Fruit fly (Drosophila melanogaster) whole organism, embryonic: ENCODE results near the gene CG43255.

Source experiments
- BEAF-32 ChIP-seq: fragments of 200-800 bp; sonication (Bioruptor generic); optimal IDR thresholded peaks from 3 replicates; lab custom pipeline; 2017; ENCODE audit warnings: missing biosample characterization, missing genetic modification characterization, mild to moderate bottlenecking, moderate library complexity, missing genetic modification reagents
- CG15269 ChIP-seq: fragments of 200-800 bp; sonication (Bioruptor generic); optimal IDR thresholded peaks from 2 replicates; lab custom pipeline; 2018; ENCODE audit warnings: missing biosample characterization, mild to moderate bottlenecking, missing genetic modification characterization, moderate library complexity
- CG15514 ChIP-seq: fragments of 200-800 bp; sonication (Bioruptor generic); optimal IDR thresholded peaks from 3 replicates; lab custom pipeline; 2017; ENCODE audit warnings: missing biosample characterization, missing genetic modification characterization, mild to moderate bottlenecking, moderate library complexity, missing genetic modification reagents
- CG16863 ChIP-seq: fragments of 200-800 bp; sonication (Bioruptor generic); optimal IDR thresholded peaks from 3 replicates; lab custom pipeline; 2016; ENCODE audit warnings: missing biosample characterization, missing genetic modification characterization
- CG17829 ChIP-seq: fragments of 200-800 bp; optimal IDR thresholded peaks from 2 replicates; lab custom pipeline; 2019; ENCODE audit warnings: missing biosample characterization, mild to moderate bottlenecking, missing genetic modification characterization, moderate library complexity
- CG1792 ChIP-seq: fragments of 200-800 bp; sonication (Bioruptor generic); optimal IDR thresholded peaks from 2 replicates; lab custom pipeline; 2016; ENCODE audit warnings: missing biosample characterization, missing genetic modification characterization
- CG2202 ChIP-seq: fragments of 200-800 bp; sonication (Bioruptor generic); optimal IDR thresholded peaks from 2 replicates; lab custom pipeline; 2018; ENCODE audit warnings: missing biosample characterization, mild to moderate bottlenecking, missing genetic modification characterization
- CG31388 ChIP-seq: fragments of 200-800 bp; sonication (Bioruptor generic); optimal IDR thresholded peaks from 2 replicates; lab custom pipeline; 2016; ENCODE audit warnings: missing biosample characterization, missing genetic modification characterization
- CG4617 ChIP-seq: fragments of 200-800 bp; sonication (Bioruptor generic); optimal IDR thresholded peaks from 3 replicates; lab custom pipeline; 2016; ENCODE audit warnings: missing biosample characterization, missing genetic modification characterization, borderline replicate concordance
- CG4707 ChIP-seq: fragments of 200-800 bp; sonication (Bioruptor generic); optimal IDR thresholded peaks from 2 replicates; lab custom pipeline; 2018; ENCODE audit warnings: missing biosample characterization, mild to moderate bottlenecking, missing genetic modification characterization, moderate library complexity
- CG5245 ChIP-seq: fragments of 200-800 bp; sonication (Bioruptor generic); optimal IDR thresholded peaks from 3 replicates; lab custom pipeline; 2016; ENCODE audit warnings: missing biosample characterization, missing genetic modification characterization
- CG7963 ChIP-seq: fragments of 200-800 bp; sonication (Bioruptor generic); IDR thresholded peaks from 3 replicates; pipeline ENCODE4 v1.3.6; 2022; ENCODE audit warnings: missing biosample characterization, missing genetic modification characterization; ENCODE audit not compliant: partially characterized antibody
- CG8089 ChIP-seq: fragments of 200-800 bp; sonication (Bioruptor generic); optimal IDR thresholded peaks from 3 replicates; lab custom pipeline; 2016; ENCODE audit warnings: missing biosample characterization, missing genetic modification characterization
- CG9727 ChIP-seq: fragments of 200-800 bp; sonication (Bioruptor generic); optimal IDR thresholded peaks from 3 replicates; lab custom pipeline; 2017; ENCODE audit warnings: missing biosample characterization, mild to moderate bottlenecking, missing genetic modification characterization
- CG9932 ChIP-seq: fragments of 200-800 bp; sonication (Bioruptor generic); IDR thresholded peaks from 2 replicates; pipeline ENCODE4 v1.3.6; 2022; ENCODE audit warnings: missing biosample characterization, missing genetic modification characterization
- D19A ChIP-seq: fragments of 200-800 bp; optimal IDR thresholded peaks from 3 replicates; lab custom pipeline; 2019; ENCODE audit warnings: missing biosample characterization, mild to moderate bottlenecking, missing genetic modification characterization, moderate library complexity
- E2f2 ChIP-seq: fragments of 200-800 bp; sonication (Bioruptor generic); IDR thresholded peaks from 2 replicates; pipeline ENCODE4 v1.3.6; 2022; ENCODE audit warnings: missing biosample characterization, missing genetic modification characterization
- Ets65A ChIP-seq: fragments of 200-800 bp; sonication (Bioruptor generic); peaks from one replicate; lab custom pipeline; 2016; ENCODE audit warnings: missing biosample characterization, missing genetic modification characterization
- Hand ChIP-seq: fragments of 200-800 bp; sonication (Bioruptor generic); optimal IDR thresholded peaks from 2 replicates; lab custom pipeline; 2017; ENCODE audit warnings: mild to moderate bottlenecking, missing biosample characterization, missing genetic modification reagents, missing genetic modification characterization
- Hey ChIP-seq: fragments of 200-800 bp; sonication (Bioruptor generic); optimal IDR thresholded peaks from 3 replicates; lab custom pipeline; 2018; ENCODE audit warnings: missing biosample characterization, mild to moderate bottlenecking, missing genetic modification characterization
- HmgD ChIP-seq: fragments of 200-800 bp; sonication (Bioruptor generic); optimal IDR thresholded peaks from 3 replicates; lab custom pipeline; 2016; ENCODE audit warnings: missing biosample characterization, missing genetic modification characterization
- Hr51 ChIP-seq, 2 experiments: fragments of 200-800 bp; sonication (Bioruptor generic); optimal IDR thresholded peaks; 2 replicates in 1 of 2; 3 replicates in 1 of 2; lab custom pipeline; 2016 to 2018; ENCODE audit warnings: missing biosample characterization in 2 of 2, missing genetic modification characterization in 2 of 2, mild to moderate bottlenecking in 1 of 2, moderate library complexity in 1 of 2
- Hr78 ChIP-seq, 2 experiments: fragments of 200-800 bp in 1 of 2; fragments of >200 bp in 1 of 2; sonication (Bioruptor generic) in 1 of 2; optimal IDR thresholded peaks; 2 replicates each; lab custom pipeline; 2017 to 2019; ENCODE audit warnings: missing biosample characterization in 2 of 2, missing genetic modification characterization in 2 of 2, mild to moderate bottlenecking in 1 of 2, moderate library complexity in 1 of 2
- Med ChIP-seq: fragments of 200-800 bp; sonication (Bioruptor generic); peaks from one replicate; lab custom pipeline; 2016; ENCODE audit warnings: missing biosample characterization, missing genetic modification characterization, mild to moderate bottlenecking, inconsistent platforms, moderate library complexity
- NK7.1 ChIP-seq: fragments of 200-800 bp; sonication (Bioruptor generic); optimal IDR thresholded peaks from 3 replicates; lab custom pipeline; 2016; ENCODE audit warnings: missing biosample characterization, missing genetic modification characterization
- Rx ChIP-seq: fragments of 200-800 bp; sonication (Bioruptor generic); IDR thresholded peaks from 2 replicates; pipeline ENCODE4 v1.3.6; 2022; ENCODE audit warnings: missing biosample characterization, missing genetic modification characterization
- Sox100B ChIP-seq: fragments of 200-800 bp; sonication (Bioruptor generic); optimal IDR thresholded peaks from 3 replicates; lab custom pipeline; 2018; ENCODE audit warnings: missing biosample characterization, mild to moderate bottlenecking, missing genetic modification characterization
- Sry-β ChIP-seq: fragments of 200-800 bp; sonication (Bioruptor generic); optimal IDR thresholded peaks from 2 replicates; lab custom pipeline; 2018; ENCODE audit warnings: missing biosample characterization, mild to moderate bottlenecking, missing genetic modification characterization, moderate library complexity
- bcd ChIP-seq: fragments of 200-800 bp; sonication (Bioruptor generic); optimal IDR thresholded peaks from 2 replicates; lab custom pipeline; 2017; ENCODE audit warnings: missing biosample characterization, mild to moderate bottlenecking, missing genetic modification characterization
- bigmax ChIP-seq: fragments of 200-800 bp; sonication (Bioruptor generic); optimal IDR thresholded peaks from 2 replicates; lab custom pipeline; 2018; ENCODE audit warnings: missing biosample characterization, mild to moderate bottlenecking, missing genetic modification characterization
- chinmo ChIP-seq: fragments of 200-800 bp; sonication (Bioruptor generic); IDR thresholded peaks from 4 replicates; pipeline ENCODE4 v1.3.6; 2022; ENCODE audit warnings: missing biosample characterization, missing genetic modification characterization; ENCODE audit not compliant: partially characterized antibody
- ci ChIP-seq: fragments of 200-800 bp; sonication (Bioruptor generic); IDR thresholded peaks from 3 replicates; pipeline ENCODE4 v1.3.6; 2022; ENCODE audit warnings: missing biosample characterization, missing genetic modification characterization
- dmrt99B ChIP-seq: fragments of 200-800 bp; sonication (Bioruptor generic); optimal IDR thresholded peaks from 2 replicates; lab custom pipeline; 2018; ENCODE audit warnings: missing biosample characterization, mild to moderate bottlenecking, missing genetic modification characterization, moderate library complexity
- fd64A ChIP-seq: fragments of 200-800 bp; sonication (Bioruptor generic); optimal IDR thresholded peaks from 3 replicates; lab custom pipeline; 2018; ENCODE audit warnings: missing biosample characterization, mild to moderate bottlenecking, missing genetic modification characterization
- fu2 ChIP-seq: fragments of 200-800 bp; sonication (Bioruptor generic); optimal IDR thresholded peaks from 2 replicates; lab custom pipeline; 2016; ENCODE audit warnings: missing biosample characterization, missing genetic modification characterization
- gce ChIP-seq: fragments of 200-800 bp; sonication (Bioruptor generic); IDR thresholded peaks from 3 replicates; pipeline ENCODE4 v1.3.6; 2022; ENCODE audit warnings: missing biosample characterization, missing genetic modification characterization
- ham ChIP-seq: fragments of 200-800 bp; sonication (Bioruptor generic); IDR thresholded peaks from 2 replicates; pipeline ENCODE4 v1.3.6; 2022; ENCODE audit warnings: missing biosample characterization, missing genetic modification characterization
- hbn ChIP-seq: fragments of 200-800 bp; sonication (Bioruptor generic); IDR thresholded peaks from 2 replicates; pipeline ENCODE4 v1.3.6; 2022; ENCODE audit warnings: missing biosample characterization, missing genetic modification characterization; ENCODE audit not compliant: partially characterized antibody
- her ChIP-seq: fragments of 200-800 bp; sonication (Bioruptor generic); optimal IDR thresholded peaks from 2 replicates; lab custom pipeline; 2016; ENCODE audit warnings: missing biosample characterization, missing genetic modification characterization
- hkb ChIP-seq, 2 experiments: fragments of 200-800 bp in 1 of 2; fragments of >200 bp in 1 of 2; sonication (Bioruptor generic) in 1 of 2; IDR thresholded peaks in 1 of 2; optimal IDR thresholded peaks in 1 of 2; 2 replicates each; pipeline versions ENCODE4 v1.3.6 to Lab custom; 2017 to 2022; ENCODE audit warnings: missing biosample characterization in 1 of 2, missing genetic modification characterization in 1 of 2
- ind ChIP-seq: fragments of 200-800 bp; sonication (Bioruptor generic); optimal IDR thresholded peaks from 3 replicates; lab custom pipeline; 2016; ENCODE audit warnings: missing biosample characterization, missing genetic modification characterization
- mld ChIP-seq: fragments of 200-800 bp; sonication (Bioruptor generic); IDR thresholded peaks from 3 replicates; pipeline ENCODE4 v1.3.6; 2022; ENCODE audit warnings: missing biosample characterization, missing genetic modification characterization; ENCODE audit not compliant: partially characterized antibody
- pan ChIP-seq, 4 experiments: fragments of >200 bp in 3 of 4; fragments of 200-800 bp in 1 of 4; sonication (Bioruptor generic) in 1 of 4; optimal IDR thresholded peaks in 3 of 4; IDR thresholded peaks in 1 of 4; 2 replicates each; pipeline versions ENCODE4 v1.3.6 to Lab custom; 2017 to 2022; ENCODE audit warnings: missing biosample characterization in 2 of 4, missing genetic modification characterization in 2 of 4, mixed read lengths in 1 of 4
- ranshi ChIP-seq: fragments of 200-800 bp; sonication (Bioruptor generic); IDR thresholded peaks from 2 replicates; pipeline ENCODE4 v1.3.6; 2022; ENCODE audit warnings: missing biosample characterization, missing genetic modification characterization
- tap ChIP-seq: fragments of 200-800 bp; optimal IDR thresholded peaks from 3 replicates; lab custom pipeline; 2019; ENCODE audit warnings: missing biosample characterization, mild to moderate bottlenecking, missing genetic modification characterization, moderate library complexity
- z ChIP-seq: fragments of 200-800 bp; sonication (Bioruptor generic); IDR thresholded peaks from 3 replicates; pipeline ENCODE4 v1.3.6; 2022; ENCODE audit warnings: missing biosample characterization, missing genetic modification characterization
- zf30C ChIP-seq: fragments of 200-800 bp; sonication (Bioruptor generic); optimal IDR thresholded peaks from 3 replicates; lab custom pipeline; 2018; ENCODE audit warnings: missing biosample characterization, mild to moderate bottlenecking, missing genetic modification characterization

Gene CG43255

dm6 chrX:8895413-8895812, 28.3 kb upstream of the CG43255 start:
- TF ChIP-seq CG2202 (tag; lab: Kevin White, UChicago) (no peak), tap (tag; lab: Kevin White, UChicago) (peak; percentile 3), Hey (tag; lab: Kevin White, UChicago) (no peak), ranshi (GFP tag; lab: Robert Waterston, UW) (no peak), BEAF-32 (GFP tag; lab: Kevin White, UChicago) (peak; percentile 4), z (GFP tag; lab: Robert Waterston, UW) (no peak), CG9727 (GFP tag; lab: Kevin White, UChicago) (no peak), CG9932 (GFP tag; lab: Robert Waterston, UW) (no peak), Med (GFP tag; lab: Kevin White, UChicago) (no peak), CG5245 (no peak), fd64A (GFP tag; lab: Kevin White, UChicago) (no peak)

dm6 chrX:8896080-8896479, 27.7 kb upstream of the CG43255 start:
- TF ChIP-seq CG1792, result peak; percentile 56
- no peak for TF ChIP-seq zf30C (GFP tag; lab: Kevin White, UChicago)
- peak; percentile 65 for TF ChIP-seq CG4617 (GFP tag; lab: Kevin White, UChicago)
- peak; percentile 12 for TF ChIP-seq NK7.1
- no peak for TF ChIP-seq hbn (GFP tag; lab: Robert Waterston, UW)
- peak; percentile 79 for TF ChIP-seq ham (GFP tag; lab: Robert Waterston, UW)
- TF ChIP-seq CG17829 (tag; lab: Kevin White, UChicago), result peak; percentile 92
- TF ChIP-seq CG4707 (GFP tag; lab: Kevin White, UChicago), result peak; percentile 89
- TF ChIP-seq CG15269 (tag; lab: Kevin White, UChicago), result peak; percentile 96
- TF ChIP-seq E2f2 (GFP tag; lab: Robert Waterston, UW), result peak; percentile 78
- peak; percentile 74 to 95 for TF ChIP-seq Hr51 (GFP tag; optimal IDR thresholded peaks at IDR 0.05; lab: Kevin White, UChicago)
- TF ChIP-seq Sry-β, result no peak
- peak; percentile 49 for TF ChIP-seq CG16863 (GFP tag; lab: Kevin White, UChicago)
- peak; percentile 51 for TF ChIP-seq CG8089 (GFP tag; lab: Kevin White, UChicago)
- peak in 1 of 2 experiments; percentile 59 for TF ChIP-seq Hr78 (GFP tag; optimal IDR thresholded peaks at IDR 0.05; lab: Kevin White, UChicago)
- TF ChIP-seq Sox100B (GFP tag; lab: Kevin White, UChicago), result peak; percentile 90
- TF ChIP-seq Hand (GFP tag; lab: Kevin White, UChicago), result peak; percentile 69
- TF ChIP-seq ind (GFP tag; lab: Kevin White, UChicago), result peak; percentile 95
- peak; percentile 84 for TF ChIP-seq CG31388 (GFP tag; lab: Kevin White, UChicago)
- peak; percentile 32 for TF ChIP-seq fu2
- TF ChIP-seq CG15514 (GFP tag; lab: Kevin White, UChicago), result peak; percentile 87
- TF ChIP-seq hkb (optimal IDR thresholded peaks at IDR 0.05; lab: Kevin White, UChicago), result no peak
- peak; percentile 95 for TF ChIP-seq hkb (GFP tag; IDR thresholded peaks at IDR 0.05; lab: Robert Waterston, UW)
- peak; percentile 95 for TF ChIP-seq gce (GFP tag; lab: Robert Waterston, UW)
- peak; percentile 95 for TF ChIP-seq Ets65A (GFP tag; lab: Kevin White, UChicago)
- TF ChIP-seq ci (GFP tag; lab: Robert Waterston, UW), result peak; percentile 99
- peak; percentile 35 for TF ChIP-seq bigmax
- TF ChIP-seq Rx (GFP tag; lab: Robert Waterston, UW), result peak; percentile 92
- peak; percentile 97 for TF ChIP-seq dmrt99B (tag; lab: Kevin White, UChicago)
- TF ChIP-seq bcd (GFP tag; lab: Kevin White, UChicago), result peak; percentile 93
- peak; percentile 32 for TF ChIP-seq her (GFP tag; lab: Kevin White, UChicago)
- TF ChIP-seq HmgD (GFP tag; lab: Kevin White, UChicago), result no peak
- no peak for TF ChIP-seq CG7963 (GFP tag; lab: Robert Waterston, UW)
- TF ChIP-seq chinmo (GFP tag; lab: Robert Waterston, UW), result 0 out of 4 replicates have a peak, but pooled peaks have one; percentile 44
- no peak for TF ChIP-seq mld (GFP tag; lab: Robert Waterston, UW)
- peak; percentile 92 for TF ChIP-seq D19A (tag; lab: Kevin White, UChicago)
- no peak for TF ChIP-seq pan (optimal IDR thresholded peaks at IDR 0.05; lab: Kevin White, UChicago)
- peak in 1 of 2 experiments; percentile 96 for TF ChIP-seq pan (GFP tag; optimal IDR thresholded peaks at IDR 0.05 in 1 of 2, IDR thresholded peaks at IDR 0.05 in 1 of 2)
